Fruit fly (Drosophila melanogaster): ENCODE results near the gene Aos1.
A peak's percentile ranks its signal among the peaks of the same experiment; 100 is the strongest.
"Not testable (repeated sequence)": the region's sequence is repeated elsewhere in the genome, so short reads cannot be mapped to it uniquely, and the experiment has no call there.

Aos1 gene

dm6 chr3R:12433764-12434163, at the start of gene Aos1, which contains the start of gene Srlp:
Gene Aos1, minus strand, starts transcription at chr3R:12433822.
Gene Srlp, plus strand, starts transcription at chr3R:12434098.
- no peak for TF ChIP-seq lola (GFP tag; optimal IDR thresholded peaks at IDR 0.05)
- no peak for TF ChIP-seq dmrt93B (GFP tag; optimal IDR thresholded peaks at IDR 0.05)
- no peak for TF ChIP-seq Hr78 (GFP tag; optimal IDR thresholded peaks at IDR 0.05)
- peak; percentile 68 for TF ChIP-seq Sp1 (GFP tag; optimal IDR thresholded peaks at IDR 0.05)
- peak in 1 of 2 experiments; percentile 60 for TF ChIP-seq foxo (GFP tag; optimal IDR thresholded peaks at IDR 0.05)
- peak; percentile 18 for TF ChIP-seq rgr (GFP tag; optimal IDR thresholded peaks at IDR 0.05)
- TF ChIP-seq Myc (optimal IDR thresholded peaks at IDR 0.05) = peak; percentile 95
- no peak for TF ChIP-seq Vsx2 (GFP tag; optimal IDR thresholded peaks at IDR 0.05; ENCODE audit: partially characterized antibody)
- TF ChIP-seq Rel (GFP tag; optimal IDR thresholded peaks at IDR 0.05) = no peak
- TF ChIP-seq Rel (tag; optimal IDR thresholded peaks at IDR 0.05) = peak; percentile 70
- TF ChIP-seq CG9705 (GFP tag; optimal IDR thresholded peaks at IDR 0.05) = peak; percentile 56
- TF ChIP-seq GATAd (GFP tag; optimal IDR thresholded peaks at IDR 0.05) = no peak
- peak; percentile 74 for TF ChIP-seq HLH106 (tag; optimal IDR thresholded peaks at IDR 0.05)
- TF ChIP-seq OdsH (GFP tag; optimal IDR thresholded peaks at IDR 0.05) = peak; percentile 32
- TF ChIP-seq jim (GFP tag; optimal IDR thresholded peaks at IDR 0.05) = no peak
- TF ChIP-seq psq (GFP tag; optimal IDR thresholded peaks at IDR 0.05) = peak; percentile 46
- TF ChIP-seq brk (GFP tag; optimal IDR thresholded peaks at IDR 0.05) = no peak

- not testable (repeated sequence) for TF ChIP-seq Sp1, foxo, jim (GFP tag; optimal IDR thresholded peaks at IDR 0.05)
Measured at dm6 chr3R:12467675-12468074, 34.1 kb upstream of the Aos1 start, which contains the start of gene Hsp70Ba. Gene Hsp70Ba, minus strand, starts transcription at chr3R:12467776.

DNA sequence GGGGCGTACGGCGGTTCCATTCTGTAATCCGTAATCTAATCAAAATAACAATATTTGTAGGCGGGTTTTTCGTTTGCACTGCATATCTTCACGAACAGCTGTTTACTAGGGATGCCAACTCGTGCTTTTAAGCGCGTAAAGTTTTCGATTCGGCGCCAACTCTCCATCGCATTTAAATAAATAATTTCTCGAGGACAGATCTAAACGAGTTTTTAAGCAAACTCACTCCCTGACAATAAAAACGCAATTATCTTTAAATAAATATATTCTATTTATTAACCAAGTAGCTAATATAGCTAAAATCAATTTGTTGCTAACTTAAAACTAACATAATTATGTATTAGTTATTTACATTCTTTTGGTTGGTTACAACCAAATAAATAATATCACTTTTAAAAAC, 31.6 kb upstream of the Aos1 start, which contains the start of gene CG5608:
Gene CG5608 (minus strand): TSS at position 101 of the 400 bp plus-strand sequence.
- not testable (repeated sequence) for TF ChIP-seq h, CG9705, Mio (GFP tag; optimal IDR thresholded peaks at IDR 0.05)

- no peak for TF ChIP-seq brk (GFP tag; optimal IDR thresholded peaks at IDR 0.05)
- TF ChIP-seq dmrt93B (GFP tag; optimal IDR thresholded peaks at IDR 0.05) = no peak
- TF ChIP-seq Myc (optimal IDR thresholded peaks at IDR 0.05) = peak; percentile 23
- TF ChIP-seq psq (GFP tag; optimal IDR thresholded peaks at IDR 0.05) = peak; percentile 91
- no peak for TF ChIP-seq Rel (GFP tag; optimal IDR thresholded peaks at IDR 0.05)
- peak; percentile 11 for TF ChIP-seq Rel (tag; optimal IDR thresholded peaks at IDR 0.05)
- no peak for TF ChIP-seq Dfd (GFP tag; optimal IDR thresholded peaks at IDR 0.05)
- no peak for TF ChIP-seq OdsH (GFP tag; optimal IDR thresholded peaks at IDR 0.05)
- no peak for TF ChIP-seq Dif (GFP tag; optimal IDR thresholded peaks at IDR 0.05; ENCODE audit: partially characterized antibody)
- no peak for TF ChIP-seq Sp1 (GFP tag; optimal IDR thresholded peaks at IDR 0.05)
- no peak for TF ChIP-seq Mio (GFP tag; optimal IDR thresholded peaks at IDR 0.05)
- TF ChIP-seq tai (GFP tag; optimal IDR thresholded peaks at IDR 0.05) = no peak
Measured at dm6 chr3R:12459879-12460522, 26.4 kb upstream of the Aos1 start, which contains the start of the genes CG5961 and Polr3C. Gene CG5961, minus strand, starts transcription at chr3R:12460294. Gene Polr3C, plus strand, starts transcription at chr3R:12460414.

dm6 chr3R:12456370-12456940, 22.8 kb upstream of the Aos1 start, which contains the start of gene trus:
Gene trus, plus strand, starts transcription at chr3R:12456573.
- TF ChIP-seq Myc (optimal IDR thresholded peaks at IDR 0.05) (no peak), Hnf4 (GFP tag; optimal IDR thresholded peaks at IDR 0.05) (no peak), woc (GFP tag; optimal IDR thresholded peaks at IDR 0.05) (no peak)

DNA sequence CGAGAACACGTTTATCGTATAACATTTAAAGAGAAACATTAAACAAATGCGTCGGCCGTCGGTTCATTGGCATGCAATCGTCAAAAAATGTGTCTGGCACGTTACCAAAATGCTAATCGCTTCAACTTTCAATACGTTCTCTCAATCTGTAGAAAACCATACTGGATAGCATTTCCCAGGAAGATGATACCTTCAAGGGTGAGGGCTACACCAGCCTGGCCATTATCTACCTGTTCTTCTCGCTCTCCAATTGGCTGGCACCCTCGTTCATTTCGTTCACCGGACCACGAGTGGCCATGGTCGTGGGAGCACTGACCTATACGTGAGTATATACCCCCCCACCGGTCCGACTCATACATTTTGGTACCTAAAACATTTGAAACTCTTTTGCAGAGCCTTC, 20.9 kb upstream of the Aos1 start:
- no peak for TF ChIP-seq dmrt93B (GFP tag; optimal IDR thresholded peaks at IDR 0.05)
- TF ChIP-seq Myc (optimal IDR thresholded peaks at IDR 0.05) = no peak
- TF ChIP-seq Sp1 (GFP tag; optimal IDR thresholded peaks at IDR 0.05) = no peak
- no peak for TF ChIP-seq Vsx2 (GFP tag; optimal IDR thresholded peaks at IDR 0.05; ENCODE audit: partially characterized antibody)
- no peak for TF ChIP-seq foxo (GFP tag; optimal IDR thresholded peaks at IDR 0.05)
